Worm (Caenorhabditis elegans) whole organism, young adult: ENCODE data around the gene tos-1.

ENCODE experiments used
- B0035.1 ChIP-seq: sonication (generic microtip); optimal IDR thresholded peaks from 2 replicates; lab custom pipeline; 2016; ENCODE audit warnings: missing genetic modification characterization, mild to moderate bottlenecking, missing compliant biosample characterization, missing genotype, missing genetic modification reagents
- B0336.3 ChIP-seq: fragments of 200-800 bp; sonication (Bioruptor generic); IDR thresholded peaks from 2 replicates; pipeline ENCODE4 v1.3.6; 2022; ENCODE audit warnings: missing genetic modification characterization, missing compliant biosample characterization
- C17E4.6 ChIP-seq: fragments of 200-800 bp; sonication (Bioruptor generic); IDR thresholded peaks from 2 replicates; pipeline ENCODE4 v1.3.6; 2022; ENCODE audit warnings: missing genetic modification reagents, missing genetic modification characterization, missing compliant biosample characterization
- F10E7.11 ChIP-seq: sonication (generic microtip); optimal IDR thresholded peaks from 2 replicates; lab custom pipeline; 2017; ENCODE audit warnings: mild to moderate bottlenecking, missing genetic modification characterization, moderate library complexity, missing compliant biosample characterization
- F23B12.7 ChIP-seq: sonication (generic microtip); optimal IDR thresholded peaks from 2 replicates; lab custom pipeline; 2017; ENCODE audit warnings: missing genetic modification characterization, mild to moderate bottlenecking, missing compliant biosample characterization, antibody characterized with exemption, moderate library complexity; ENCODE audit not compliant: insufficient read depth
- F49E8.2 ChIP-seq: sonication (generic microtip); optimal IDR thresholded peaks from 3 replicates; lab custom pipeline; 2017; ENCODE audit warnings: missing genetic modification characterization, mild to moderate bottlenecking, missing compliant biosample characterization, antibody characterized with exemption, moderate library complexity; ENCODE audit not compliant: insufficient read depth
- F52B5.7 ChIP-seq: sonication (generic microtip); optimal IDR thresholded peaks from 2 replicates; lab custom pipeline; 2016; ENCODE audit warnings: mild to moderate bottlenecking, missing genetic modification characterization, missing compliant biosample characterization
- F57C9.4 ChIP-seq: sonication (generic microtip); optimal IDR thresholded peaks from 2 replicates; lab custom pipeline; 2017; ENCODE audit warnings: mild to moderate bottlenecking, missing genetic modification characterization, missing compliant biosample characterization
- T26A5.8 ChIP-seq: sonication (generic microtip); optimal IDR thresholded peaks from 2 replicates; lab custom pipeline; 2016; ENCODE audit warnings: missing genetic modification characterization, missing compliant biosample characterization
- Y53F4B.3 ChIP-seq: fragments of 200-800 bp; sonication (Bioruptor generic); IDR thresholded peaks from 2 replicates; pipeline ENCODE4 v1.3.6; 2022; ENCODE audit warnings: missing genetic modification reagents, missing genetic modification characterization, missing compliant biosample characterization
- Y56A3A.18 ChIP-seq: fragments of 200-800 bp; sonication (Bioruptor generic); IDR thresholded peaks from 2 replicates; pipeline ENCODE4 v1.3.6; 2022; ENCODE audit warnings: missing genetic modification reagents, missing genetic modification characterization, missing compliant biosample characterization
- Y79H2A.3 ChIP-seq: fragments of 200-800 bp; sonication (Bioruptor generic); conservative IDR thresholded peaks from 2 replicates; pipeline ENCODE4 v1.3.6; 2022; ENCODE audit warnings: missing genetic modification reagents, missing genetic modification characterization, missing compliant biosample characterization
- Y95B8A.8 ChIP-seq: fragments of 200-800 bp; sonication (Bioruptor generic); IDR thresholded peaks from 2 replicates; pipeline ENCODE4 v1.3.6; 2022; ENCODE audit warnings: missing genetic modification reagents, missing genetic modification characterization, missing compliant biosample characterization
- ZK185.1 ChIP-seq: sonication (generic microtip); optimal IDR thresholded peaks from 2 replicates; lab custom pipeline; 2016; ENCODE audit warnings: mild to moderate bottlenecking, missing genetic modification characterization, missing compliant biosample characterization; ENCODE audit not compliant: poor library complexity, severe bottlenecking
- atf-7 ChIP-seq: sonication (generic microtip); optimal IDR thresholded peaks from 2 replicates; lab custom pipeline; 2017; ENCODE audit warnings: mild to moderate bottlenecking, missing genetic modification characterization, missing compliant biosample characterization
- attf-5 ChIP-seq: fragments of 200-800 bp; sonication (Bioruptor generic); optimal IDR thresholded peaks from 2 replicates; lab custom pipeline; 2018; ENCODE audit warnings: mild to moderate bottlenecking, missing genetic modification characterization, missing compliant biosample characterization
- cebp-1 ChIP-seq, 2 experiments: fragments of 200-800 bp in 1 of 2; sonication (Bioruptor generic) in 1 of 2; sonication (generic microtip) in 1 of 2; IDR thresholded peaks in 1 of 2; optimal IDR thresholded peaks in 1 of 2; 2 replicates each; pipeline versions ENCODE4 v1.3.6 to Lab custom; 2017 to 2022; ENCODE audit warnings: missing compliant biosample characterization in 2 of 2, missing genetic modification characterization in 2 of 2, mild to moderate bottlenecking in 1 of 2, missing genetic modification reagents in 1 of 2, moderate library complexity in 1 of 2
- die-1 ChIP-seq: sonication (generic microtip); optimal IDR thresholded peaks from 2 replicates; lab custom pipeline; 2016; ENCODE audit warnings: missing genotype, mild to moderate bottlenecking, missing genetic modification characterization, missing compliant biosample characterization
- dox-1 ChIP-seq: fragments of 200-800 bp; sonication (Bioruptor generic); IDR thresholded peaks from 2 replicates; pipeline ENCODE4 v1.3.6; 2022; ENCODE audit warnings: missing genetic modification reagents, missing genetic modification characterization, missing compliant biosample characterization
- efl-1 ChIP-seq: fragments of 150-350 bp; optimal IDR thresholded peaks from 2 replicates; lab custom pipeline; 2014; ENCODE audit warnings: missing biosample characterization, missing genetic modification reagents, missing genetic modification characterization
- egl-18 ChIP-seq: fragments of 200-800 bp; sonication (Bioruptor generic); IDR thresholded peaks from 2 replicates; pipeline ENCODE4 v1.3.6; 2022; ENCODE audit warnings: missing genetic modification reagents, missing genetic modification characterization, missing compliant biosample characterization
- egrh-3 ChIP-seq: fragments of 200-800 bp; sonication (Bioruptor generic); IDR thresholded peaks from 2 replicates; pipeline ENCODE4 v1.3.6; 2022; ENCODE audit warnings: missing genetic modification reagents, missing genetic modification characterization, missing compliant biosample characterization
- fkh-3 ChIP-seq: sonication (generic microtip); optimal IDR thresholded peaks from 2 replicates; lab custom pipeline; 2016; ENCODE audit warnings: mild to moderate bottlenecking, missing genetic modification characterization, missing compliant biosample characterization
- hlh-26 ChIP-seq: fragments of 200-800 bp; sonication (Bioruptor generic); conservative IDR thresholded peaks from 2 replicates; pipeline ENCODE4 v1.3.6; 2022; ENCODE audit warnings: missing genetic modification reagents, missing genetic modification characterization, missing compliant biosample characterization
- hmg-1.2 ChIP-seq: fragments of 200-800 bp; sonication (Bioruptor generic); IDR thresholded peaks from 2 replicates; pipeline ENCODE4 v1.3.6; 2022; ENCODE audit warnings: missing genetic modification reagents, missing genetic modification characterization, missing compliant biosample characterization
- hmg-20 ChIP-seq: fragments of 200-800 bp; sonication (Bioruptor generic); IDR thresholded peaks from 2 replicates; pipeline ENCODE4 v1.3.6; 2022; ENCODE audit warnings: missing genetic modification reagents, missing genetic modification characterization, missing compliant biosample characterization
- hrde-1 ChIP-seq: sonication (generic microtip); optimal IDR thresholded peaks from 2 replicates; lab custom pipeline; 2016; ENCODE audit warnings: missing genetic modification characterization, mild to moderate bottlenecking, missing compliant biosample characterization, moderate library complexity, missing genotype, missing genetic modification reagents, borderline replicate concordance
- lag-1 ChIP-seq: fragments of 200-800 bp; sonication (Bioruptor generic); IDR thresholded peaks from 2 replicates; pipeline ENCODE4 v1.3.6; 2022; ENCODE audit warnings: missing genetic modification reagents, missing genetic modification characterization, missing compliant biosample characterization
- lin-35 ChIP-seq, 3 experiments: fragments of 150-350 bp in 2 of 3; sonication (generic microtip) in 1 of 3; optimal IDR thresholded peaks; 2 replicates each; lab custom pipeline; 2014 to 2018; ENCODE audit warnings: missing biosample characterization in 3 of 3, missing genetic modification characterization in 3 of 3, missing genetic modification reagents in 3 of 3
- lin-40 ChIP-seq: sonication (generic microtip); optimal IDR thresholded peaks from 2 replicates; lab custom pipeline; 2016; ENCODE audit warnings: missing genetic modification characterization, mild to moderate bottlenecking, missing compliant biosample characterization, missing genotype, missing genetic modification reagents
- madf-10 ChIP-seq: sonication (generic microtip); optimal IDR thresholded peaks from 2 replicates; lab custom pipeline; 2016; ENCODE audit warnings: mild to moderate bottlenecking, missing genetic modification characterization, missing compliant biosample characterization
- nfya-1 ChIP-seq: sonication (generic microtip); optimal IDR thresholded peaks from 2 replicates; lab custom pipeline; 2017; ENCODE audit warnings: antibody characterized with exemption, missing compliant biosample characterization, missing genetic modification characterization, borderline replicate concordance; ENCODE audit not compliant: insufficient read depth
- nfya-2 ChIP-seq: fragments of 200-800 bp; sonication (Bioruptor generic); IDR thresholded peaks from 2 replicates; pipeline ENCODE4 v1.3.6; 2022; ENCODE audit warnings: missing genetic modification reagents, missing genetic modification characterization, missing compliant biosample characterization
- nhr-179 ChIP-seq: sonication (generic microtip); optimal IDR thresholded peaks from 2 replicates; lab custom pipeline; 2016; ENCODE audit warnings: mild to moderate bottlenecking, missing genetic modification characterization, missing compliant biosample characterization
- nhr-80 ChIP-seq: sonication (generic microtip); optimal IDR thresholded peaks from 2 replicates; lab custom pipeline; 2016; ENCODE audit warnings: missing genetic modification characterization, missing compliant biosample characterization
- nhr-90 ChIP-seq: sonication (generic microtip); optimal IDR thresholded peaks from 2 replicates; lab custom pipeline; 2016; ENCODE audit warnings: missing genotype, mild to moderate bottlenecking, missing genetic modification characterization, missing compliant biosample characterization
- sdz-38 ChIP-seq: sonication (generic microtip); optimal IDR thresholded peaks from 2 replicates; lab custom pipeline; 2016; ENCODE audit warnings: missing genotype, missing genetic modification characterization, missing compliant biosample characterization
- snpc-1.3 ChIP-seq: sonication (generic microtip); optimal IDR thresholded peaks from 2 replicates; lab custom pipeline; 2017; ENCODE audit warnings: missing genetic modification characterization, mild to moderate bottlenecking, missing compliant biosample characterization, antibody characterized with exemption, moderate library complexity, missing genotype, missing genetic modification reagents; ENCODE audit not compliant: insufficient read depth
- snpc-3.4 ChIP-seq: sonication (generic microtip); optimal IDR thresholded peaks from 2 replicates; lab custom pipeline; 2017; ENCODE audit warnings: missing genetic modification characterization, mild to moderate bottlenecking, missing compliant biosample characterization, antibody characterized with exemption, moderate library complexity, missing genotype, missing genetic modification reagents
- somi-1 ChIP-seq: fragments of 200-800 bp; sonication (Bioruptor generic); optimal IDR thresholded peaks from 2 replicates; lab custom pipeline; 2018; ENCODE audit warnings: mild to moderate bottlenecking, missing genetic modification characterization, missing compliant biosample characterization
- tbx-9 ChIP-seq: sonication (generic microtip); optimal IDR thresholded peaks from 2 replicates; lab custom pipeline; 2016; ENCODE audit warnings: borderline replicate concordance, missing genetic modification characterization, inconsistent platforms, missing compliant biosample characterization
- ztf-25 ChIP-seq: fragments of 200-800 bp; sonication (Bioruptor generic); IDR thresholded peaks from 2 replicates; pipeline ENCODE4 v1.3.6; 2022; ENCODE audit warnings: missing genetic modification reagents, missing genetic modification characterization, missing compliant biosample characterization
- ztf-28 ChIP-seq: fragments of 200-800 bp; sonication (Bioruptor generic); IDR thresholded peaks from 2 replicates; pipeline ENCODE4 v1.3.6; 2022; ENCODE audit warnings: missing genetic modification reagents, missing genetic modification characterization, missing compliant biosample characterization
- ztf-3 ChIP-seq: fragments of 200-800 bp; sonication (Bioruptor generic); optimal IDR thresholded peaks from 2 replicates; lab custom pipeline; 2018; ENCODE audit warnings: mild to moderate bottlenecking, missing genetic modification characterization, missing compliant biosample characterization

The tos-1 gene

DNA sequence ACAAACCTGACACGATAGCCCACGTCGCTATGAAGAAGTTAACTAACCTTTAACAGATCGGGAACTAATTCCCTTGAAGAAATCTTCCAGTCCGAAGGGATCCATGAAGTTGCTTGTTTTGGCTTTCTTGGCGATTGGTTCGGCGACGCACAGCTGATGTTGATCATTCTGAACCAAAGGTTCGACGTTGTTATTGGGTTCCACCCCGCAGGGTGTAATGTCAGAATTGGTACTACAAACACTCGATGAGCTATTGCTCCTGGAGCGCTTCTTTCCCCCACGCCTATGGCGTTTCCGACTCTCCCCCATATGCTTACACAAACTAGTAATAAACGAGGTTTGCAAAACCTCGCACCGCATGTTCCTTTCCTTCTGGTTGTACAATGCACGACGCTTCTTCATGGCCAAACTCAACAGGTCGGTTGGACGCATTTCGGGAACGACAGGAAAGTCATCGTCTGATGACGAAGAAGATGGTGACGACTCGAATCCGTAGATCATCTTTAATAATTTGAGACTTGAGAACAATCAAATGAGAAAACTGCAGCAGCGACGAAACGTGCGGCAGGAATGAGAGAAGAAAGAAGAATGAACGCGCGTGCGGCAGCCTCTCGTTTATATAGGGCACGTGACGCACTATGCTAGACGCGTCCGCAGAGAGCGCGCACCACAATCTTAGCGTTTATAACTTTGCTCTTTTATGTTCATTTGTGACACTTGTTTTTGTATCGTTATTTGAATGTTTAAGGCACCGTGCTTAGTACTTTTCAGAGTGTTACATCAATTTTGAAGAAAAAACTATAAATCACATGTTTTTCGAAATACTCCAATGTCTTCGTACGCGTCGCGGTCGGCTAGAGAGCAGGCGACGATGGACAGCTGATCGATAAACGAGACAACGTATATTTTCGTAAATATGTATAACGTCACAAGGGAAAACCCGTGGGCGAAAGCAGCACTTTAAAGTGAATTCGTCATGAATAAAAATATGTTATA, at the start of gene tos-1 (continued):
- TF ChIP-seq nhr-90 (tag; lab: Kevin White, UChicago) = peak; percentile 92
- no peak for TF ChIP-seq hrde-1 (tag; lab: Kevin White, UChicago)
- no peak for TF ChIP-seq fkh-3 (tag; lab: Kevin White, UChicago)
- TF ChIP-seq Y79H2A.3 = peak; percentile 74; the same call in 1 of the 2 replicates
- peak; percentile 95 for TF ChIP-seq dox-1
- peak; percentile 96 for TF ChIP-seq Y95B8A.8 (GFP tag; lab: Robert Waterston, UW)
- 0 out of 2 replicates have a peak, but pooled peaks have one; percentile 60 for TF ChIP-seq ztf-28
- no peak for TF ChIP-seq hlh-26 (GFP tag; lab: Robert Waterston, UW)
- peak; percentile 16; the same call in 1 of the 2 replicates for TF ChIP-seq Y56A3A.18 (GFP tag; lab: Robert Waterston, UW)
- no peak for TF ChIP-seq tbx-9 (tag; lab: Kevin White, UChicago)
- peak; percentile 90 for TF ChIP-seq egl-18 (GFP tag; lab: Robert Waterston, UW)
- 0 out of 2 replicates have a peak, but pooled peaks have one; percentile 52 for TF ChIP-seq ztf-25 (GFP tag; lab: Robert Waterston, UW)
- TF ChIP-seq T26A5.8 (tag; lab: Kevin White, UChicago) = no peak
- TF ChIP-seq F57C9.4 (tag; lab: Kevin White, UChicago) = peak; percentile 84
- TF ChIP-seq F49E8.2 (tag; lab: Kevin White, UChicago) = peak; percentile 27
- no peak for TF ChIP-seq nhr-179 (tag; lab: Kevin White, UChicago)
- TF ChIP-seq snpc-1.3 (tag; lab: Kevin White, UChicago) = no peak
- TF ChIP-seq ZK185.1 (tag; lab: Kevin White, UChicago) = peak; percentile 89
- peak; percentile 94 for TF ChIP-seq nhr-80 (tag; lab: Kevin White, UChicago)
- TF ChIP-seq somi-1 = peak; percentile 98
- TF ChIP-seq efl-1 (GFP tag; lab: Kevin White, UChicago) = peak; percentile 36
- TF ChIP-seq nfya-1 (tag; lab: Kevin White, UChicago) = no peak
- peak; percentile 81 for TF ChIP-seq F52B5.7 (tag; lab: Kevin White, UChicago)
- peak; percentile 91 for TF ChIP-seq cebp-1 (GFP tag; IDR thresholded peaks at IDR 0.05; lab: Robert Waterston, UW)
- peak; percentile 98 for TF ChIP-seq cebp-1 (tag; optimal IDR thresholded peaks at IDR 0.05; lab: Kevin White, UChicago)
- TF ChIP-seq ztf-3 (GFP tag; lab: Kevin White, UChicago) = peak; percentile 86
- peak; percentile 56 for TF ChIP-seq F10E7.11 (tag; lab: Kevin White, UChicago)
- peak; percentile 48 for TF ChIP-seq snpc-3.4 (tag; lab: Kevin White, UChicago)
- no peak for TF ChIP-seq sdz-38 (tag; lab: Kevin White, UChicago)
- peak; percentile 86 for TF ChIP-seq C17E4.6 (GFP tag; lab: Robert Waterston, UW)
- peak; percentile 91 for TF ChIP-seq B0035.1
- TF ChIP-seq lag-1 (GFP tag; lab: Robert Waterston, UW) = no peak
- peak; percentile 91 for TF ChIP-seq F23B12.7 (tag; lab: Kevin White, UChicago)
- peak in 2 of 3 experiments; percentile 80 to 85 for TF ChIP-seq lin-35 (GFP tag; optimal IDR thresholded peaks at IDR 0.05; lab: Kevin White, UChicago)
- TF ChIP-seq lin-40 (tag; lab: Kevin White, UChicago) = peak; percentile 99
- TF ChIP-seq nfya-2 = no peak
- peak; percentile 82 for TF ChIP-seq hmg-1.2 (GFP tag; lab: Robert Waterston, UW)
- TF ChIP-seq egrh-3 = peak; percentile 53; the same call in 1 of the 2 replicates
- TF ChIP-seq attf-5 (GFP tag; lab: Kevin White, UChicago) = peak; percentile 95
- no peak for TF ChIP-seq hmg-20 (GFP tag; lab: Robert Waterston, UW)
- peak; percentile 7; the same call in 1 of the 2 replicates for TF ChIP-seq Y53F4B.3 (GFP tag; lab: Robert Waterston, UW)
- TF ChIP-seq die-1 (tag; lab: Kevin White, UChicago) = peak; percentile 88
- TF ChIP-seq madf-10 (tag; lab: Kevin White, UChicago) = peak; percentile 96
- peak; percentile 99 for TF ChIP-seq atf-7 (tag; lab: Kevin White, UChicago)
- TF ChIP-seq B0336.3 (GFP tag; lab: Robert Waterston, UW) = peak; percentile 91
